Fruit fly (Drosophila melanogaster): ENCODE measurements around the gene CG13625.

CG13625 gene

DNA sequence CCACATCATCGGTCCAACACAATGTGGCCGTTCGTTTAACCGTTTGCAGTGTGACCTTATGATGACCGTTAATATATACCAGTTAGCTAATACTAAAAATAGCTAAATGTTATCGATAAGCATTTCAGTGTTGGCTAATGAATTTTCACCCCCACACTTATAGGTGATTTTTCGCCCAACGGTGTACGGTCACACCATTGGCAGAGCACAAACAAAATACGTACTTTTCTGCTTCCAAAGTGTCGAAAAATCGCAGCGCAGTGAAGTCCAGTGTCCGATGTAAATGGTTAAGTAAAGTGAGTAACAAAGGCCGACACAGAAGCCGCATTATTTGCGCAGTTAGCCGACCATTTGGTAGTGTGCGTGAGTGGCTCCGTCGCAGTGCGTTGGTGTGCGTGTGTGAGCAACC lies 40.6 kb upstream of the CG13625 start, which contains the start of the genes Syx18 and atl (continued):
- no peak for TF ChIP-seq Dbx (GFP tag; IDR thresholded peaks at IDR 0.05)
- TF ChIP-seq chif (GFP tag; optimal IDR thresholded peaks at IDR 0.05): no peak
- no peak; the same call in 1 of the 2 replicates for TF ChIP-seq klu (GFP tag; IDR thresholded peaks at IDR 0.05)
- TF ChIP-seq CrebB (tag; optimal IDR thresholded peaks at IDR 0.05): peak; percentile 43
- no peak for TF ChIP-seq CG10654 (GFP tag; optimal IDR thresholded peaks at IDR 0.05)
- TF ChIP-seq dmrt11E (tag; optimal IDR thresholded peaks at IDR 0.05): no peak
- peak; percentile 17 for TF ChIP-seq shn (GFP tag; optimal IDR thresholded peaks at IDR 0.05)
- no peak for TF ChIP-seq CG10274 (GFP tag; optimal IDR thresholded peaks at IDR 0.05)
- TF ChIP-seq gce (GFP tag; IDR thresholded peaks at IDR 0.05): no peak
- TF ChIP-seq Vsx1 (GFP tag; optimal IDR thresholded peaks at IDR 0.05): no peak
- TF ChIP-seq CG9797 (GFP tag; optimal IDR thresholded peaks at IDR 0.05): peak; percentile 100
- peak; percentile 11 for TF ChIP-seq CG7271 (tag; optimal IDR thresholded peaks at IDR 0.05)
- peak; percentile 21 for TF ChIP-seq Camta (GFP tag; optimal IDR thresholded peaks at IDR 0.05)
- TF ChIP-seq dpn (GFP tag; optimal IDR thresholded peaks at IDR 0.05): peak in 1 of 2 experiments; percentile 20
- TF ChIP-seq CG10565 (GFP tag; optimal IDR thresholded peaks at IDR 0.05): no peak
- TF ChIP-seq Tbp (GFP tag; optimal IDR thresholded peaks at IDR 0.05): no peak
- TF ChIP-seq Rfx (GFP tag; IDR thresholded peaks at IDR 0.05): peak; percentile 63
- TF ChIP-seq Hr78 (GFP tag; optimal IDR thresholded peaks at IDR 0.05): no peak
- TF ChIP-seq Doc3 (GFP tag; IDR thresholded peaks at IDR 0.05; ENCODE audit: partially characterized antibody): no peak
- no peak for TF ChIP-seq CG14965 (GFP tag; optimal IDR thresholded peaks at IDR 0.05; ENCODE audit: borderline replicate concordance)
- no peak for TF ChIP-seq CG3726 (GFP tag; IDR thresholded peaks at IDR 0.05)
- TF ChIP-seq zfh2 (GFP tag; optimal IDR thresholded peaks at IDR 0.05): no peak
- TF ChIP-seq z (GFP tag; IDR thresholded peaks at IDR 0.05): no peak
- TF ChIP-seq CG13894 (tag; optimal IDR thresholded peaks at IDR 0.05): no peak
- no peak for TF ChIP-seq Stat92E (GFP tag; optimal IDR thresholded peaks at IDR 0.05)
- TF ChIP-seq ac (GFP tag; optimal IDR thresholded peaks at IDR 0.05): no peak
- peak; percentile 85 for TF ChIP-seq stwl (tag; optimal IDR thresholded peaks at IDR 0.05)
- TF ChIP-seq wor (GFP tag; IDR thresholded peaks at IDR 0.05): no peak
- peak; percentile 55 for TF ChIP-seq CG15514 (GFP tag; optimal IDR thresholded peaks at IDR 0.05)
- TF ChIP-seq CG7556 (GFP tag; optimal IDR thresholded peaks at IDR 0.05): no peak
- no peak for TF ChIP-seq Blimp-1 (GFP tag; optimal IDR thresholded peaks at IDR 0.05)
- no peak for TF ChIP-seq usp (GFP tag; optimal IDR thresholded peaks at IDR 0.05)
- TF ChIP-seq CG12104 (GFP tag; optimal IDR thresholded peaks at IDR 0.05): no peak
- no peak for TF ChIP-seq CG7987 (GFP tag; optimal IDR thresholded peaks at IDR 0.05)
- peak; percentile 92 for TF ChIP-seq Myb (GFP tag; optimal IDR thresholded peaks at IDR 0.05)
- TF ChIP-seq CG13287 (GFP tag; IDR thresholded peaks at IDR 0.05; ENCODE audit: partially characterized antibody): peak; percentile 67; the same call in 1 of the 2 replicates
- TF ChIP-seq fd3F (GFP tag; optimal IDR thresholded peaks at IDR 0.05): no peak
- TF ChIP-seq vvl (GFP tag; IDR thresholded peaks at IDR 0.05): peak; percentile 63; the same call in 1 of the 2 replicates
- TF ChIP-seq ham (GFP tag; IDR thresholded peaks at IDR 0.05): no peak
- no peak for TF ChIP-seq CG11247 (GFP tag; IDR thresholded peaks at IDR 0.05)
- peak; percentile 10 to 38 for TF ChIP-seq Pdp1 (GFP tag; optimal IDR thresholded peaks at IDR 0.05)
- TF ChIP-seq esg (GFP tag; conservative IDR thresholded peaks at IDR 0.05): no peak
- TF ChIP-seq Gug (GFP tag; IDR thresholded peaks at IDR 0.05): no peak
- TF ChIP-seq dmrt99B (tag; optimal IDR thresholded peaks at IDR 0.05): no peak
- TF ChIP-seq gro (GFP tag; optimal IDR thresholded peaks at IDR 0.05): peak; percentile 68
- TF ChIP-seq tna (GFP tag; IDR thresholded peaks at IDR 0.05; ENCODE audit: partially characterized antibody): no peak
- no peak for TF ChIP-seq CG3838 (GFP tag; optimal IDR thresholded peaks at IDR 0.05)
- no peak for TF ChIP-seq tup (GFP tag; optimal IDR thresholded peaks at IDR 0.05)
- no peak for TF ChIP-seq CG11504 (tag; optimal IDR thresholded peaks at IDR 0.05)
- TF ChIP-seq Max (GFP tag; optimal IDR thresholded peaks at IDR 0.05): peak; percentile 3
- no peak for TF ChIP-seq Hr39 (optimal IDR thresholded peaks at IDR 0.05)

All from whole organism, embryonic.